Worm (Caenorhabditis elegans): Measurements from ENCODE around the gene cept-2.

The cept-2 gene

DNA sequence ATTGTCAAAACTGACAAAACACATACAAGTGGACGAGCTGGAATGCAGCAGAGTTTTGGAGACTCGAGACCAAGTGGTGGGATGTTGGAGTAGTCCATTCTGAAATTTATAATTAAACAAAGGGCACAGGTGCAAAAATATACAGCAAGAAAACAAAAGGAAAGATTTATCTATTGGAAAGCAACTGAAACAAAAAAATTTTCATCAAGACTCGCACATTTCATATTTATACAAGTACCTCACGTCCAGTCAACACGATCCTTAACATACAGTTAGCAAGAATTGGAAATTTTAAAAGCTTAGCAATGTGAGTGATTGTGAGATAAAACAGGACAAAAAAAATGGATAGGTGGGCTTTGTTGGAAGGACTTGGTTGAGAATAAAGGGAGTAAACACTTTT, 33.3 kb upstream of the cept-2 start, which contains the start of gene F47B8.1:
F47B8.1 (minus strand) TSS at position 101 of the 400 bp plus-strand sequence.
- TF ChIP-seq ztf-4 (tag; optimal IDR thresholded peaks at IDR 0.05) (no peak), blmp-1 (tag; optimal IDR thresholded peaks at IDR 0.05; ENCODE audit: insufficient read depth) (no peak), peb-1 (tag; optimal IDR thresholded peaks at IDR 0.05) (no peak), lsy-2 (tag; optimal IDR thresholded peaks at IDR 0.05) (no peak), ceh-82 (tag; optimal IDR thresholded peaks at IDR 0.05) (no peak), R02D3.7 (tag; optimal IDR thresholded peaks at IDR 0.05) (no peak), elt-1 (tag; optimal IDR thresholded peaks at IDR 0.05) (no peak), zag-1 (tag; optimal IDR thresholded peaks at IDR 0.05) (no peak), mdl-1 (tag; optimal IDR thresholded peaks at IDR 0.05) (no peak), nhr-6 (tag; optimal IDR thresholded peaks at IDR 0.05) (no peak), lin-13 (GFP tag; optimal IDR thresholded peaks at IDR 0.05) (no peak), unc-62 (GFP tag; optimal IDR thresholded peaks at IDR 0.05) (no peak), sem-4 (tag; optimal IDR thresholded peaks at IDR 0.05) (no peak), nhr-77 (tag; optimal IDR thresholded peaks at IDR 0.05) (no peak), elt-3 (tag; optimal IDR thresholded peaks at IDR 0.05) (no peak), nhr-10 (tag; optimal IDR thresholded peaks at IDR 0.05) (no peak), snpc-4 (tag; optimal IDR thresholded peaks at IDR 0.05) (no peak), crh-2 (tag; optimal IDR thresholded peaks at IDR 0.05) (no peak)

DNA sequence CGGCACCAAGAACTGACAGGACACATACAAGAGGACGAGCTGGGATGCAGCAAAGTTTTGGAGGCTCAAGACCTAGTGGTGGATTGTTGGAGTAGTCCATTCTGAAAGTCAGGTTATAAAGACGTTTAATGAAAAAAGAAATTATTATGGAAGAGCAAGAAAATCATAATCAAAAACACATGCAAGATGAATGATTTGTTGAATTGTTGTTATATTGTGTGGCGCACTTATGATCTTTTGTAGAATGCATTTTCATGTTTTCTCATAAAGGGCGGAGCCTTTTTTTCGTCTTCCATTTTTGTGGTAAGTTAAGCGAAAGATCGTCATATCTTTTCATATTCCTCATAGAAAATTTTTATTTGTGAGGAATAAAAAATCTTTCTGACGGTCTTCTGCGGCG, 31.0 kb upstream of the cept-2 start, which contains the start of gene F47B8.2:
F47B8.2 (minus strand) TSS at position 101 of the 400 bp plus-strand sequence.
- TF ChIP-seq fos-1 (tag; optimal IDR thresholded peaks at IDR 0.05), result no peak
- no peak for TF ChIP-seq aly-2 (tag; optimal IDR thresholded peaks at IDR 0.05)
- no peak for TF ChIP-seq Y55F3AM.14 (GFP tag; optimal IDR thresholded peaks at IDR 0.05)
- TF ChIP-seq nhr-6 (tag; optimal IDR thresholded peaks at IDR 0.05), result no peak
- no peak for TF ChIP-seq F13H6.1 (tag; optimal IDR thresholded peaks at IDR 0.05)
- TF ChIP-seq nhr-129 (tag; optimal IDR thresholded peaks at IDR 0.05), result no peak
- TF ChIP-seq elt-1 (tag; optimal IDR thresholded peaks at IDR 0.05), result no peak
- TF ChIP-seq unc-39 (tag; optimal IDR thresholded peaks at IDR 0.05), result no peak
- TF ChIP-seq lin-39 (tag; optimal IDR thresholded peaks at IDR 0.05), result no peak
- no peak for TF ChIP-seq nhr-25 (tag; optimal IDR thresholded peaks at IDR 0.05)
- TF ChIP-seq nhr-237 (tag; optimal IDR thresholded peaks at IDR 0.05), result no peak
- no peak for TF ChIP-seq ceh-16 (tag; optimal IDR thresholded peaks at IDR 0.05)
- no peak for TF ChIP-seq sem-4 (tag; optimal IDR thresholded peaks at IDR 0.05)

DNA sequence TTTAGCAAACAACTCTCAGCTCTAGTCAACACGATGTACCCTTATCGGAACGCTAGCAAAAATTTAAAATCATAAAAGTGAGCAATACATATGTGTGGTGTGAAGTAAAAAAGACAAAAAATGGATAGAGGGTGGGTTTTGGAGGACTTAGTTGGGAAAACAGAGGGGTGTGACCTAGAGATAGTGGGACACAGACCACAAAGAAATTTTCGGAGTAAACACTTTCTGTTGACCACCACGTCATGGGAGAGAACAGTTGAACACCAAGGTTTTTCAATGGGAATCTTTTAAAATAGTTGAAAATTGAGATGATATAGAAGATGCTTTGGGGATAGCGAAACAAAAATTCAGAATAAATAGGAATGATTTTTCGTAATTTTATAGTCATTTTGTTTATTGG, 30.4 kb upstream of the cept-2 start:
- TF ChIP-seq unc-55 (GFP tag; optimal IDR thresholded peaks at IDR 0.05), result peak; percentile 19
- peak; percentile 7 for TF ChIP-seq C34F6.9 (tag; optimal IDR thresholded peaks at IDR 0.05)
- TF ChIP-seq crh-2 (tag; optimal IDR thresholded peaks at IDR 0.05), result no peak
- TF ChIP-seq nhr-129 (tag; optimal IDR thresholded peaks at IDR 0.05), result peak; percentile 40

DNA sequence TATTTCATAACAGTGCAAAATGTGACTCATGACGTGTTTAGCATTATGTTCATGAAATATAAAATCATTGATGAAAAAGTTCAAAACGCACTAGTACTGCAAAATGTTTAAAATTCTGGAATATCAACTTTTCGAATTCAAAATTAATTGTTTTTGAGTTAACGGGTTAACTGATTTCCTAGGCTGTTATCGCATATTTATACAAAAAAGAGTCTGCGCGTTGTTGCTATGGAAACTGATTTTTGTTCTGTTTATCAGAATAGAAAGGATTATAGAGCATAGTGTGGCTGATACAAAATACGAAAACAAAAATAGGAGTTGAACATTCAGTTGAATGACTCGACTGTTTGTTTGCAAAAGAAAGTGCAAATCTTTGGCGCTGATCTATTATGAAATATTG, 29.9 kb upstream of the cept-2 start:
- no peak for TF ChIP-seq blmp-1 (tag; optimal IDR thresholded peaks at IDR 0.05; ENCODE audit: insufficient read depth)
- no peak for TF ChIP-seq dmd-4 (tag; optimal IDR thresholded peaks at IDR 0.05)
- TF ChIP-seq lin-11 (tag; optimal IDR thresholded peaks at IDR 0.05), result no peak
- no peak for TF ChIP-seq unc-62 (GFP tag; optimal IDR thresholded peaks at IDR 0.05)
- no peak for TF ChIP-seq unc-55 (GFP tag; optimal IDR thresholded peaks at IDR 0.05)
- TF ChIP-seq alr-1 (tag; optimal IDR thresholded peaks at IDR 0.05), result no peak
- no peak for TF ChIP-seq mdl-1 (tag; optimal IDR thresholded peaks at IDR 0.05)
- no peak for TF ChIP-seq ZK546.5 (tag; optimal IDR thresholded peaks at IDR 0.05)
- TF ChIP-seq sma-9 (GFP tag; optimal IDR thresholded peaks at IDR 0.05), result no peak
- no peak for TF ChIP-seq sma-9 (tag; optimal IDR thresholded peaks at IDR 0.05)
- TF ChIP-seq mab-5 (tag; optimal IDR thresholded peaks at IDR 0.05), result no peak
- no peak for TF ChIP-seq elt-3 (tag; optimal IDR thresholded peaks at IDR 0.05)
- TF ChIP-seq lsy-2 (tag; optimal IDR thresholded peaks at IDR 0.05), result no peak
- no peak for TF ChIP-seq egl-27 (tag; optimal IDR thresholded peaks at IDR 0.05)
- TF ChIP-seq lin-39 (tag; optimal IDR thresholded peaks at IDR 0.05), result no peak
- TF ChIP-seq unc-39 (tag; optimal IDR thresholded peaks at IDR 0.05), result no peak
